Worm (Caenorhabditis elegans): ENCODE data around the gene F22B3.8.

DNA sequence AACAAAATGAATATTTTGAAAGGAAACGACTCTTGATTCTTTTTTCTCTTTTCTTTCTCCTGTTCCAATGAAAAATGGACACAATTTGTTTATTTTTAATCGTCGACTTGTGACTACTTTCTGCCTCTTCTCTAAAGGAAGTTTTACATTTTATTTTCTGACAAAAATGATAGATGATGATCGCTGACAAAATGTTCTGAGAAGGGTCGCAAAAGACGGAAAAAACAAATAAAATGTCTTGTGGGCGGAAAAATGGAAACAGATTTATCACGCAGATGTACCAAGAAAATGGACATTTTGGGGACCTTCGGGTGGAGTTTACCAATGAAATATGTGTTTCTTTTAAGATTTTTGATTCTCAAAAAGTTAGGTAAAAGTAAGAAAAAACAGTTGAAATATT lies 28.2 kb upstream of the F22B3.8 start:
- TF ChIP-seq nfya-1 (tag; optimal IDR thresholded peaks at IDR 0.05; ENCODE audit: insufficient read depth) = no peak
- TF ChIP-seq pha-4 (tag; optimal IDR thresholded peaks at IDR 0.05) = no peak
- no peak for TF ChIP-seq egl-27 (tag; optimal IDR thresholded peaks at IDR 0.05)
- no peak for TF ChIP-seq elt-3 (tag; optimal IDR thresholded peaks at IDR 0.05)
- no peak for TF ChIP-seq snpc-4 (tag; optimal IDR thresholded peaks at IDR 0.05)
- no peak for TF ChIP-seq nhr-28 (tag; optimal IDR thresholded peaks at IDR 0.05)
- no peak for TF ChIP-seq fkh-10 (GFP tag; optimal IDR thresholded peaks at IDR 0.05)
- TF ChIP-seq unc-62 (GFP tag; optimal IDR thresholded peaks at IDR 0.05) = no peak
- no peak for TF ChIP-seq skn-1 (tag; optimal IDR thresholded peaks at IDR 0.05)
- no peak for TF ChIP-seq nhr-237 (tag; optimal IDR thresholded peaks at IDR 0.05)
- no peak for TF ChIP-seq nhr-43 (tag; optimal IDR thresholded peaks at IDR 0.05; ENCODE audit: poor library complexity, severe bottlenecking)
- TF ChIP-seq elt-2 (tag; optimal IDR thresholded peaks at IDR 0.05) = no peak
- no peak for TF ChIP-seq pqm-1 (tag; optimal IDR thresholded peaks at IDR 0.05)
